Worm (Caenorhabditis elegans) whole organism, mixed stage, embryonic: ENCODE data around the gene C46F11.5.

ENCODE experiments used
- ceh-83 ChIP-seq: fragments of 200-800 bp; sonication (Bioruptor generic); optimal IDR thresholded peaks from 2 replicates; lab custom pipeline; 2018; ENCODE audit warnings: mild to moderate bottlenecking, missing genetic modification characterization, missing compliant biosample characterization
- drap-1 ChIP-seq: fragments of 200-800 bp; sonication (Bioruptor generic); optimal IDR thresholded peaks from 3 replicates; lab custom pipeline; 2018; ENCODE audit warnings: mild to moderate bottlenecking, missing genetic modification characterization, missing compliant biosample characterization
- elt-1 ChIP-seq: sonication (generic microtip); optimal IDR thresholded peaks from 2 replicates; lab custom pipeline; 2017; ENCODE audit warnings: missing genetic modification characterization, mild to moderate bottlenecking, missing compliant biosample characterization, antibody characterized with exemption, moderate library complexity, borderline replicate concordance; ENCODE audit not compliant: insufficient read depth
- nhr-12 ChIP-seq: fragments of 150-350 bp; optimal IDR thresholded peaks from 2 replicates; lab custom pipeline; 2014; ENCODE audit warnings: missing biosample characterization, missing genetic modification characterization
- nhr-28 ChIP-seq: fragments of 150-350 bp; optimal IDR thresholded peaks from 2 replicates; lab custom pipeline; 2014; ENCODE audit warnings: missing biosample characterization, missing genetic modification characterization
- nhr-76 ChIP-seq: sonication (generic microtip); optimal IDR thresholded peaks from 2 replicates; lab custom pipeline; 2017; ENCODE audit warnings: missing biosample characterization, missing genetic modification characterization
- pha-4 ChIP-seq: fragments of 150-350 bp; optimal IDR thresholded peaks from 2 replicates; lab custom pipeline; 2018; ENCODE audit warnings: missing biosample characterization, missing genetic modification reagents, missing genetic modification characterization
- unc-39 ChIP-seq: fragments of 150-350 bp; optimal IDR thresholded peaks from 2 replicates; lab custom pipeline; 2014; ENCODE audit warnings: missing biosample characterization, missing genetic modification characterization
- unc-62 ChIP-seq: fragments of 150-350 bp; optimal IDR thresholded peaks from 2 replicates; lab custom pipeline; 2014; ENCODE audit warnings: missing biosample characterization, missing genetic modification reagents, missing genetic modification characterization

ce11 chrIII:3703397-3703796 lies 46.0 kb upstream of the C46F11.5 start, which contains the start of gene C14B1.3:
- no peak for TF ChIP-seq ceh-83 (GFP tag; lab: Kevin White, UChicago)
- TF ChIP-seq drap-1 (GFP tag; lab: Kevin White, UChicago): no peak
- TF ChIP-seq pha-4: no peak
- no peak for TF ChIP-seq unc-39
- TF ChIP-seq nhr-76 (tag; lab: Kevin White, UChicago): no peak
- no peak for TF ChIP-seq nhr-12 (tag; lab: Kevin White, UChicago)
- TF ChIP-seq unc-62: no peak
- TF ChIP-seq elt-1 (tag; lab: Kevin White, UChicago): no peak
- TF ChIP-seq nhr-28 (tag; lab: Kevin White, UChicago): no peak
